Fruit fly (Drosophila melanogaster) Kc167 (cell line): ENCODE data around the gene ND-B22.

Experiments
- Sin3A ChIP-seq: fragments of >200 bp; optimal IDR thresholded peaks from 2 replicates; lab custom pipeline; 2018; ENCODE audit warnings: missing external identifiers
- psq ChIP-seq: fragments of >200 bp; optimal IDR thresholded peaks from 2 replicates; lab custom pipeline; 2017; ENCODE audit warnings: missing external identifiers

- TF ChIP-seq Sin3A (lab: Kevin White, UChicago), result no peak
- TF ChIP-seq psq (lab: Kevin White, UChicago), result no peak
These were observed 2.0 kb downstream of the ND-B22 start, which contains the start of gene CG31855 for dm6 chr2L:13368940-13369339.
